Worm (Caenorhabditis elegans) whole organism, young adult: ENCODE data around the gene srx-28.

Experiments
- T26A5.8 ChIP-seq: sonication (generic microtip); optimal IDR thresholded peaks from 2 replicates; lab custom pipeline; 2016; ENCODE audit warnings: missing genetic modification characterization, missing compliant biosample characterization
- dpff-1 ChIP-seq: sonication (generic microtip); optimal IDR thresholded peaks from 2 replicates; lab custom pipeline; 2017; ENCODE audit warnings: mild to moderate bottlenecking, missing genetic modification characterization, missing compliant biosample characterization
- egrh-3 ChIP-seq: fragments of 200-800 bp; sonication (Bioruptor generic); IDR thresholded peaks from 2 replicates; pipeline ENCODE4 v1.3.6; 2022; ENCODE audit warnings: missing genetic modification reagents, missing genetic modification characterization, missing compliant biosample characterization
- lir-1 ChIP-seq: fragments of 200-800 bp; sonication (Bioruptor generic); conservative IDR thresholded peaks from 2 replicates; pipeline ENCODE4 v1.3.6; 2022; ENCODE audit warnings: missing genetic modification reagents, missing genetic modification characterization, missing compliant biosample characterization
- madf-8 ChIP-seq: fragments of 200-800 bp; sonication (Bioruptor generic); conservative IDR thresholded peaks from 2 replicates; pipeline ENCODE4 v1.3.6; 2022; ENCODE audit warnings: missing genetic modification reagents, missing genetic modification characterization, missing compliant biosample characterization
- mcd-1 ChIP-seq: fragments of 200-800 bp; sonication (Bioruptor generic); IDR thresholded peaks from 2 replicates; pipeline ENCODE4 v1.3.6; 2022; ENCODE audit warnings: missing genetic modification reagents, missing genetic modification characterization, missing compliant biosample characterization
- rpc-1 ChIP-seq, 2 experiments: fragments of 150-350 bp in 1 of 2; sonication (generic microtip) in 1 of 2; optimal IDR thresholded peaks; 2 replicates each; lab custom pipeline; 2014 to 2018; ENCODE audit warnings: missing biosample characterization in 1 of 2, missing genetic modification characterization in 1 of 2, missing genetic modification reagents in 1 of 2, missing genotype in 1 of 2
- snpc-1.3 ChIP-seq: sonication (generic microtip); optimal IDR thresholded peaks from 2 replicates; lab custom pipeline; 2017; ENCODE audit warnings: missing genetic modification characterization, mild to moderate bottlenecking, missing compliant biosample characterization, antibody characterized with exemption, moderate library complexity, missing genotype, missing genetic modification reagents; ENCODE audit not compliant: insufficient read depth
- xnd-1 ChIP-seq: sonication (generic microtip); optimal IDR thresholded peaks from 2 replicates; lab custom pipeline; 2016; ENCODE audit warnings: missing genotype, missing genetic modification reagents, missing genetic modification characterization, missing compliant biosample characterization
- ztf-26 ChIP-seq: sonication (generic microtip); optimal IDR thresholded peaks from 2 replicates; lab custom pipeline; 2017; ENCODE audit warnings: missing genetic modification characterization, missing compliant biosample characterization

DNA sequence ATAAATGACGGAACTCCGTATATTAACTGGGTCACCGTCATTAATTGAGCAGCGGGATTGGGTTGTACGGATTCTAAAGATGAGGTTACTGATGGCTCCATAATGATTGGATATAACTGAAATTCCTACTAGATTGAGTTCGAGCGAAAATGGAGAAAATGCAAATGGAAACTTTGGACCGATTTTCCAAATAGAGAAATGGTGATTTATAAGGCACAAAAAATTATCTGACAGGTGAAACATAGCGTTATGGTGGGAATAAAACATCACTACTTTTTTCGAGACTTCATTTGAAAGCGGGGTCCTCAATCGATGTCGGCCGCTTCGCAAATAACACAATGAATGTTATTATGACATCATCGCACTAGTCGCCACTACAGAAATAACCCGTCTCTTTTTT is 34.5 kb downstream of the srx-28 start, which contains the start of gene srg-60:
- TF ChIP-seq T26A5.8 (tag; lab: Kevin White, UChicago) (no peak), snpc-1.3 (no peak), ztf-26 (tag; lab: Kevin White, UChicago) (no peak), lir-1 (GFP tag; lab: Robert Waterston, UW) (no peak), dpff-1 (tag; lab: Kevin White, UChicago) (no peak), rpc-1 (optimal IDR thresholded peaks at IDR 0.05; lab: Kevin White, UChicago) (no peak), rpc-1 (tag; optimal IDR thresholded peaks at IDR 0.05; lab: Kevin White, UChicago) (no peak), madf-8 (GFP tag; lab: Robert Waterston, UW) (no peak), egrh-3 (GFP tag; lab: Robert Waterston, UW) (no peak), mcd-1 (GFP tag; lab: Robert Waterston, UW) (no peak), xnd-1 (tag; lab: Kevin White, UChicago) (no peak)
